Worm (Caenorhabditis elegans): ENCODE data around the gene rha-1.

DNA sequence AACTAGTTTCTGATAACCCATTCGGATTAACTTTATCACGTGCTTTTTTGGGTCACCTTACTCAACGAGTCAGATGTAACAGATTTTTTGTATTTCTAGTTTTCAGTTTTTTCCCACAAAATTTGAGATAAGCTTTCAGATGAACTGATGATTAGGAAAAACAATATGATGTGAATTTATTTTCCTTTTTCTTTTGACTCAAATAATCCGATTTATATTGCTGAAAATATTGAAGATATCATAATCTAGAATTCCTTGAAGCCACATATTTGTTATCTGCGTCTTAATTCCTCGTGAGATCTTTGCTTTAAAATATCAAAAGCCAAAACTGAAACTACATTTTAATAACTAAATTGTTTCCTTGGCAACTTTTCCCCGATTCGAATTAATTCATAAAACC lies 33.2 kb upstream of the rha-1 start:
- TF ChIP-seq ama-1 (optimal IDR thresholded peaks at IDR 0.05) (no peak), ama-1 (GFP tag; optimal IDR thresholded peaks at IDR 0.05) (no peak), dpff-1 (tag; optimal IDR thresholded peaks at IDR 0.05) (no peak), attf-6 (GFP tag; IDR thresholded peaks at IDR 0.05) (no peak), pha-4 (tag; optimal IDR thresholded peaks at IDR 0.05) (no peak), nhr-80 (tag; optimal IDR thresholded peaks at IDR 0.05) (no peak), snpc-4 (GFP tag; optimal IDR thresholded peaks at IDR 0.05) (no peak), snpc-4 (tag; optimal IDR thresholded peaks at IDR 0.05) (no peak)
